Fruit fly (Drosophila melanogaster) whole organism, prepupa: ENCODE measurements around the gene kibra.

Experiments
- CG6808 ChIP-seq: fragments of 200-800 bp; sonication (Bioruptor generic); optimal IDR thresholded peaks from 3 replicates; lab custom pipeline; 2017; ENCODE audit warnings: missing biosample characterization, missing genetic modification characterization, mild to moderate bottlenecking, moderate library complexity, missing genetic modification reagents
- CG8632 ChIP-seq: fragments of 200-800 bp; sonication (Bioruptor generic); optimal IDR thresholded peaks from 3 replicates; lab custom pipeline; 2016; ENCODE audit warnings: missing biosample characterization, missing genetic modification characterization
- Hr38 ChIP-seq: sonication (Bioruptor generic); optimal IDR thresholded peaks from 2 replicates; lab custom pipeline; 2016; ENCODE audit warnings: missing biosample characterization, missing genetic modification characterization
- dac ChIP-seq: fragments of 200-800 bp; sonication (Bioruptor generic); optimal IDR thresholded peaks from 2 replicates; lab custom pipeline; 2017; ENCODE audit warnings: missing biosample characterization, mild to moderate bottlenecking, missing genetic modification characterization
- fd85E ChIP-seq: fragments of 200-800 bp; sonication (Bioruptor generic); optimal IDR thresholded peaks from 3 replicates; lab custom pipeline; 2016; ENCODE audit warnings: missing biosample characterization, missing genetic modification characterization
- fkh ChIP-seq: fragments of 200-800 bp; sonication (Bioruptor generic); optimal IDR thresholded peaks from 3 replicates; lab custom pipeline; 2017; ENCODE audit warnings: missing biosample characterization, mild to moderate bottlenecking, missing genetic modification characterization, moderate library complexity
- net ChIP-seq: fragments of 200-800 bp; sonication (Bioruptor generic); optimal IDR thresholded peaks from 3 replicates; lab custom pipeline; 2016; ENCODE audit warnings: missing biosample characterization, missing genetic modification characterization

- TF ChIP-seq CG8632 (GFP tag; lab: Kevin White, UChicago) (no peak), fkh (GFP tag; lab: Kevin White, UChicago) (peak; percentile 81), dac (no peak), CG6808 (peak; percentile 13), fd85E (GFP tag; lab: Kevin White, UChicago) (no peak), net (GFP tag; lab: Kevin White, UChicago) (no peak), Hr38 (no peak)
Observed at dm6 chr3R:14654231-14654975, 69.7 kb downstream of the kibra start.
